Fruit fly (Drosophila melanogaster) whole organism, embryonic: ENCODE results near the gene Eig71Ed.

ENCODE experiments used
- Asciz ChIP-seq: fragments of 200-800 bp; sonication (Bioruptor generic); optimal IDR thresholded peaks from 2 replicates; lab custom pipeline; 2017; ENCODE audit warnings: missing biosample characterization, mild to moderate bottlenecking, missing genetic modification characterization, missing genetic modification reagents
- Blimp-1 ChIP-seq: fragments of 200-800 bp; sonication (Bioruptor generic); optimal IDR thresholded peaks from 3 replicates; lab custom pipeline; 2018; ENCODE audit warnings: missing biosample characterization, missing genetic modification characterization, mild to moderate bottlenecking, moderate library complexity, missing genetic modification reagents
- CG10209 ChIP-seq: fragments of 200-800 bp; sonication (Bioruptor generic); optimal IDR thresholded peaks from 3 replicates; lab custom pipeline; 2017; ENCODE audit warnings: missing biosample characterization, mild to moderate bottlenecking, missing genetic modification characterization, missing genetic modification reagents
- CG10267 ChIP-seq: fragments of 200-800 bp; sonication (Bioruptor generic); optimal IDR thresholded peaks from 2 replicates; lab custom pipeline; 2018; ENCODE audit warnings: missing biosample characterization, mild to moderate bottlenecking, missing genetic modification characterization, moderate library complexity
- CG11504 ChIP-seq: fragments of 200-800 bp; sonication (Bioruptor generic); optimal IDR thresholded peaks from 3 replicates; lab custom pipeline; 2019; ENCODE audit warnings: missing biosample characterization, mild to moderate bottlenecking, missing genetic modification characterization, moderate library complexity
- CG12104 ChIP-seq: fragments of 200-800 bp; sonication (Bioruptor generic); optimal IDR thresholded peaks from 3 replicates; lab custom pipeline; 2016; ENCODE audit warnings: missing biosample characterization, missing genetic modification characterization
- CG12391 ChIP-seq: fragments of 200-800 bp; sonication (Bioruptor generic); optimal IDR thresholded peaks from 3 replicates; lab custom pipeline; 2018; ENCODE audit warnings: missing biosample characterization, mild to moderate bottlenecking, missing genetic modification characterization, moderate library complexity
- CG12942 ChIP-seq: fragments of 200-800 bp; sonication (Bioruptor generic); optimal IDR thresholded peaks from 3 replicates; lab custom pipeline; 2016; ENCODE audit warnings: missing biosample characterization, missing genetic modification characterization
- CG14710 ChIP-seq: fragments of 200-800 bp; sonication (Bioruptor generic); optimal IDR thresholded peaks from 3 replicates; lab custom pipeline; 2019; ENCODE audit warnings: missing biosample characterization, mild to moderate bottlenecking, missing genetic modification characterization, moderate library complexity
- CG15479 ChIP-seq: fragments of 200-800 bp; sonication (Bioruptor generic); optimal IDR thresholded peaks from 3 replicates; lab custom pipeline; 2019; ENCODE audit warnings: missing biosample characterization, mild to moderate bottlenecking, missing genetic modification characterization, moderate library complexity
- CG1602 ChIP-seq: fragments of 200-800 bp; sonication (Bioruptor generic); optimal IDR thresholded peaks from 3 replicates; lab custom pipeline; 2016; ENCODE audit warnings: missing biosample characterization, missing genetic modification characterization
- CG16815 ChIP-seq: fragments of 200-800 bp; sonication (Bioruptor generic); optimal IDR thresholded peaks from 3 replicates; lab custom pipeline; 2017; ENCODE audit warnings: missing biosample characterization, mild to moderate bottlenecking, missing genetic modification characterization
- CG17359 ChIP-seq: fragments of 200-800 bp; sonication (Bioruptor generic); optimal IDR thresholded peaks from 3 replicates; lab custom pipeline; 2018; ENCODE audit warnings: missing biosample characterization, mild to moderate bottlenecking, missing genetic modification characterization, moderate library complexity
- CG17802 ChIP-seq: fragments of 200-800 bp; sonication (Bioruptor generic); optimal IDR thresholded peaks from 2 replicates; lab custom pipeline; 2018; ENCODE audit warnings: missing biosample characterization, mild to moderate bottlenecking, missing genetic modification characterization, moderate library complexity
- CG2129 ChIP-seq: fragments of 200-800 bp; sonication (Bioruptor generic); IDR thresholded peaks from 2 replicates; pipeline ENCODE4 v1.3.6; 2022; ENCODE audit warnings: missing biosample characterization, missing genetic modification characterization; ENCODE audit not compliant: partially characterized antibody
- CG2678 ChIP-seq: fragments of 200-800 bp; sonication (Bioruptor generic); optimal IDR thresholded peaks from 3 replicates; lab custom pipeline; 2019; ENCODE audit warnings: missing biosample characterization, mild to moderate bottlenecking, missing genetic modification characterization, moderate library complexity
- CG34376 ChIP-seq: fragments of 200-800 bp; sonication (Bioruptor generic); optimal IDR thresholded peaks from 2 replicates; lab custom pipeline; 2018; ENCODE audit warnings: missing biosample characterization, mild to moderate bottlenecking, missing genetic modification characterization
- CG4820 ChIP-seq: fragments of 200-800 bp; sonication (Bioruptor generic); optimal IDR thresholded peaks from 3 replicates; lab custom pipeline; 2016; ENCODE audit warnings: missing biosample characterization, missing genetic modification characterization
- CG5245 ChIP-seq: fragments of 200-800 bp; sonication (Bioruptor generic); optimal IDR thresholded peaks from 3 replicates; lab custom pipeline; 2016; ENCODE audit warnings: missing biosample characterization, missing genetic modification characterization
- CG5953 ChIP-seq: fragments of 200-800 bp; sonication (Bioruptor generic); IDR thresholded peaks from 2 replicates; pipeline ENCODE4 v1.3.6; 2022; ENCODE audit warnings: missing biosample characterization, missing genetic modification characterization
- CG7556 ChIP-seq: fragments of 200-800 bp; sonication (Bioruptor generic); optimal IDR thresholded peaks from 2 replicates; lab custom pipeline; 2017; ENCODE audit warnings: missing biosample characterization, mild to moderate bottlenecking, missing genetic modification characterization
- CG7839 ChIP-seq: fragments of 200-800 bp; sonication (Bioruptor generic); optimal IDR thresholded peaks from 3 replicates; lab custom pipeline; 2018; ENCODE audit warnings: missing biosample characterization, mild to moderate bottlenecking, missing genetic modification characterization, moderate library complexity
- CG9727 ChIP-seq: fragments of 200-800 bp; sonication (Bioruptor generic); optimal IDR thresholded peaks from 3 replicates; lab custom pipeline; 2017; ENCODE audit warnings: missing biosample characterization, mild to moderate bottlenecking, missing genetic modification characterization
- CkIIα-i1 ChIP-seq: fragments of 200-800 bp; sonication (Bioruptor generic); IDR thresholded peaks from 2 replicates; pipeline ENCODE4 v1.3.6; 2022; ENCODE audit warnings: missing biosample characterization, missing genetic modification characterization
- D19A ChIP-seq: fragments of 200-800 bp; optimal IDR thresholded peaks from 3 replicates; lab custom pipeline; 2019; ENCODE audit warnings: missing biosample characterization, mild to moderate bottlenecking, missing genetic modification characterization, moderate library complexity
- Fer1 ChIP-seq: fragments of 200-800 bp; sonication (Bioruptor generic); optimal IDR thresholded peaks from 2 replicates; lab custom pipeline; 2017; ENCODE audit warnings: missing biosample characterization, mild to moderate bottlenecking, missing genetic modification characterization
- Hey ChIP-seq: fragments of 200-800 bp; sonication (Bioruptor generic); optimal IDR thresholded peaks from 3 replicates; lab custom pipeline; 2018; ENCODE audit warnings: missing biosample characterization, mild to moderate bottlenecking, missing genetic modification characterization
- Jarid2 ChIP-seq: fragments of 200-800 bp; sonication (Bioruptor generic); optimal IDR thresholded peaks from 3 replicates; lab custom pipeline; 2017; ENCODE audit warnings: mild to moderate bottlenecking, missing biosample characterization, missing genetic modification reagents, missing genetic modification characterization
- Med ChIP-seq: fragments of 200-800 bp; sonication (Bioruptor generic); peaks from one replicate; lab custom pipeline; 2016; ENCODE audit warnings: missing biosample characterization, missing genetic modification characterization, mild to moderate bottlenecking, inconsistent platforms, moderate library complexity
- Spps ChIP-seq: fragments of 200-800 bp; sonication (Bioruptor generic); optimal IDR thresholded peaks from 2 replicates; lab custom pipeline; 2018; ENCODE audit warnings: missing biosample characterization, mild to moderate bottlenecking, missing genetic modification characterization
- Xrp1 ChIP-seq: fragments of 200-800 bp; sonication (Bioruptor generic); IDR thresholded peaks from 2 replicates; pipeline ENCODE4 v1.3.6; 2022; ENCODE audit warnings: missing biosample characterization, missing genetic modification characterization
- ara ChIP-seq: fragments of 200-800 bp; sonication (Bioruptor generic); IDR thresholded peaks from 2 replicates; pipeline ENCODE4 v1.3.6; 2022; ENCODE audit warnings: missing biosample characterization, missing genetic modification characterization
- bigmax ChIP-seq: fragments of 200-800 bp; sonication (Bioruptor generic); optimal IDR thresholded peaks from 2 replicates; lab custom pipeline; 2018; ENCODE audit warnings: missing biosample characterization, mild to moderate bottlenecking, missing genetic modification characterization
- br ChIP-seq: fragments of >200 bp; optimal IDR thresholded peaks from 2 replicates; lab custom pipeline; 2017
- cato ChIP-seq: fragments of 200-800 bp; sonication (Bioruptor generic); optimal IDR thresholded peaks from 2 replicates; lab custom pipeline; 2016; ENCODE audit warnings: missing biosample characterization, missing genetic modification characterization, borderline replicate concordance
- chif ChIP-seq, 2 experiments: fragments of 200-800 bp; sonication (Bioruptor generic); optimal IDR thresholded peaks; 3 replicates each; lab custom pipeline; 2016; ENCODE audit warnings: missing biosample characterization in 2 of 2, missing genetic modification characterization in 2 of 2
- chn ChIP-seq: fragments of 200-800 bp; sonication (Bioruptor generic); optimal IDR thresholded peaks from 2 replicates; lab custom pipeline; 2016; ENCODE audit warnings: missing biosample characterization, missing genetic modification characterization
- dmrt11E ChIP-seq: fragments of 200-800 bp; sonication (Bioruptor generic); optimal IDR thresholded peaks from 3 replicates; lab custom pipeline; 2018; ENCODE audit warnings: missing biosample characterization, mild to moderate bottlenecking, missing genetic modification characterization, moderate library complexity
- dmrt99B ChIP-seq: fragments of 200-800 bp; sonication (Bioruptor generic); optimal IDR thresholded peaks from 2 replicates; lab custom pipeline; 2018; ENCODE audit warnings: missing biosample characterization, mild to moderate bottlenecking, missing genetic modification characterization, moderate library complexity
- eve ChIP-seq, 2 experiments: fragments of >200 bp; optimal IDR thresholded peaks; 2 replicates each; lab custom pipeline; 2017; ENCODE audit warnings: missing biosample characterization in 2 of 2, missing genetic modification characterization in 2 of 2
- gem ChIP-seq: fragments of 200-800 bp; sonication (Bioruptor generic); optimal IDR thresholded peaks from 2 replicates; lab custom pipeline; 2019; ENCODE audit warnings: missing biosample characterization, mild to moderate bottlenecking, missing genetic modification characterization, moderate library complexity
- hbn ChIP-seq: fragments of 200-800 bp; sonication (Bioruptor generic); IDR thresholded peaks from 2 replicates; pipeline ENCODE4 v1.3.6; 2022; ENCODE audit warnings: missing biosample characterization, missing genetic modification characterization; ENCODE audit not compliant: partially characterized antibody
- klu ChIP-seq: fragments of 200-800 bp; sonication (Bioruptor generic); IDR thresholded peaks from 2 replicates; pipeline ENCODE4 v1.3.6; 2022; ENCODE audit warnings: missing biosample characterization, missing genetic modification characterization
- lola ChIP-seq, 3 experiments: fragments of >200 bp in 2 of 3; fragments of 200-800 bp in 1 of 3; sonication (Bioruptor generic) in 1 of 3; optimal IDR thresholded peaks; 2 replicates each; lab custom pipeline; 2017 to 2019; ENCODE audit warnings: missing biosample characterization in 3 of 3, missing genetic modification characterization in 3 of 3, mild to moderate bottlenecking in 1 of 3, moderate library complexity in 1 of 3
- phol ChIP-seq: fragments of 200-800 bp; sonication (Bioruptor generic); optimal IDR thresholded peaks from 3 replicates; lab custom pipeline; 2018; ENCODE audit warnings: missing biosample characterization, mild to moderate bottlenecking, missing genetic modification characterization, moderate library complexity
- pzg ChIP-seq: fragments of 200-800 bp; sonication (Bioruptor generic); optimal IDR thresholded peaks from 3 replicates; lab custom pipeline; 2018; ENCODE audit warnings: missing biosample characterization, mild to moderate bottlenecking, missing genetic modification characterization, moderate library complexity
- sug ChIP-seq: fragments of 200-800 bp; optimal IDR thresholded peaks from 2 replicates; lab custom pipeline; 2019; ENCODE audit warnings: missing biosample characterization, mild to moderate bottlenecking, missing genetic modification characterization, moderate library complexity
- trem ChIP-seq: fragments of 200-800 bp; optimal IDR thresholded peaks from 3 replicates; lab custom pipeline; 2019; ENCODE audit warnings: missing biosample characterization, mild to moderate bottlenecking, missing genetic modification characterization, moderate library complexity
- zf30C ChIP-seq: fragments of 200-800 bp; sonication (Bioruptor generic); optimal IDR thresholded peaks from 3 replicates; lab custom pipeline; 2018; ENCODE audit warnings: missing biosample characterization, mild to moderate bottlenecking, missing genetic modification characterization
- zfh1 ChIP-seq: fragments of 200-800 bp; sonication (Bioruptor generic); IDR thresholded peaks from 3 replicates; pipeline ENCODE4 v1.3.6; 2022; ENCODE audit warnings: missing biosample characterization, missing genetic modification characterization

Eig71Ed gene

DNA sequence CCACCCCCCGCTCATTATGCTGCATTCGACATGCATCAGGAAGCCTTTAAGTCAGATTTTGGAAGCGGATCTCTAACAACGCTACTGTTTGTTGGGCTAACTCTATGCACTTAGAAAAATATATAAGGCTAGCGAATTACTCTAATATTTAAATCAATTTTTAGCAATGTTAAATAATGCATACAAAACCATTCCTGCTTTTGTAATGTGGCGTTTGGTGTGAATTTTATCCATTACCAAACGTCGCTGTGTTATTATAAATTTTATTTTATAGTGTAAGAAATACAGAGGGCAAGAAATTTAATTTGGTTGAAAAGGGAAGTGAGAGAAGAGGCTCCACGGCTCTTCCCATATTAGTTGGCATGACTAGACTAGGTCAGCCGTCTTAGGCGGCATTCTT lies 20.5 kb downstream of the Eig71Ed start (continued):
- TF ChIP-seq Blimp-1 (GFP tag; lab: Kevin White, UChicago) = peak; percentile 36
- no peak for TF ChIP-seq chn (GFP tag; lab: Kevin White, UChicago)
- TF ChIP-seq CG16815 (GFP tag; lab: Kevin White, UChicago) = peak; percentile 36
- TF ChIP-seq chif (GFP tag; optimal IDR thresholded peaks at IDR 0.05; lab: Kevin White, UChicago) = peak; percentile 20 to 29
- TF ChIP-seq CG2129 (GFP tag; lab: Robert Waterston, UW) = no peak
- peak; percentile 59 for TF ChIP-seq CG9727 (GFP tag; lab: Kevin White, UChicago)
- peak in 1 of 3 experiments; percentile 77 for TF ChIP-seq lola (GFP tag; optimal IDR thresholded peaks at IDR 0.05; lab: Kevin White, UChicago)
- TF ChIP-seq eve (GFP tag; optimal IDR thresholded peaks at IDR 0.05; lab: Kevin White, UChicago) = peak in 1 of 2 experiments; percentile 27
- peak; percentile 17 for TF ChIP-seq CG2678 (tag; lab: Kevin White, UChicago)
- TF ChIP-seq dmrt99B (tag; lab: Kevin White, UChicago) = peak; percentile 23
- TF ChIP-seq CG4820 (GFP tag; lab: Kevin White, UChicago) = peak; percentile 6
- no peak for TF ChIP-seq CG12942 (GFP tag; lab: Kevin White, UChicago)
- TF ChIP-seq CkIIα-i1 (GFP tag; lab: Robert Waterston, UW) = no peak
- no peak for TF ChIP-seq CG34376
- TF ChIP-seq phol (tag; lab: Kevin White, UChicago) = peak; percentile 48
- TF ChIP-seq zf30C (GFP tag; lab: Kevin White, UChicago) = peak; percentile 19
- peak; percentile 57 for TF ChIP-seq CG10267 (tag; lab: Kevin White, UChicago)
- TF ChIP-seq klu (GFP tag; lab: Robert Waterston, UW) = no peak
- peak; percentile 30 for TF ChIP-seq Asciz
- no peak for TF ChIP-seq bigmax (GFP tag; lab: Kevin White, UChicago)
- peak; percentile 62; the same call in 1 of the 2 replicates for TF ChIP-seq Xrp1 (GFP tag; lab: Robert Waterston, UW)
- peak; percentile 5 for TF ChIP-seq CG12104 (GFP tag; lab: Kevin White, UChicago)
- TF ChIP-seq CG11504 (tag; lab: Kevin White, UChicago) = peak; percentile 44
- peak; percentile 29 for TF ChIP-seq CG7839 (tag; lab: Kevin White, UChicago)
- TF ChIP-seq cato = peak; percentile 7
- peak; percentile 67 for TF ChIP-seq gem (tag; lab: Kevin White, UChicago)
- peak; percentile 15 for TF ChIP-seq CG1602 (GFP tag; lab: Kevin White, UChicago)
- TF ChIP-seq CG5953 (GFP tag; lab: Robert Waterston, UW) = no peak
- peak; percentile 37 for TF ChIP-seq trem (tag; lab: Kevin White, UChicago)
- TF ChIP-seq zfh1 = peak; percentile 35; the same call in 1 of the 3 replicates
- peak; percentile 88 for TF ChIP-seq dmrt11E (tag; lab: Kevin White, UChicago)
- TF ChIP-seq Spps (tag; lab: Kevin White, UChicago) = peak; percentile 31
- peak; percentile 50; the same call in 1 of the 2 replicates for TF ChIP-seq ara
- peak; percentile 11 for TF ChIP-seq CG10209 (GFP tag; lab: Kevin White, UChicago)
- TF ChIP-seq CG5245 (GFP tag; lab: Kevin White, UChicago) = peak; percentile 9
- TF ChIP-seq pzg = no peak
- TF ChIP-seq br (lab: Kevin White, UChicago) = no peak
- peak; percentile 8 for TF ChIP-seq CG7556 (GFP tag; lab: Kevin White, UChicago)
- peak; percentile 12 for TF ChIP-seq CG17802 (tag; lab: Kevin White, UChicago)
- no peak for TF ChIP-seq CG15479
- TF ChIP-seq Fer1 (GFP tag; lab: Kevin White, UChicago) = no peak
- no peak for TF ChIP-seq Jarid2 (GFP tag; lab: Kevin White, UChicago)
- peak; percentile 55 for TF ChIP-seq CG14710 (tag; lab: Kevin White, UChicago)
- peak; percentile 60 for TF ChIP-seq D19A (tag; lab: Kevin White, UChicago)
- no peak for TF ChIP-seq Hey (tag; lab: Kevin White, UChicago)
- TF ChIP-seq Med (GFP tag; lab: Kevin White, UChicago) = peak; percentile 77
- no peak for TF ChIP-seq hbn (GFP tag; lab: Robert Waterston, UW)
- no peak for TF ChIP-seq sug
- peak; percentile 54 for TF ChIP-seq CG12391 (tag; lab: Kevin White, UChicago)
- TF ChIP-seq CG17359 (tag; lab: Kevin White, UChicago) = peak; percentile 11
